Worm (Caenorhabditis elegans) whole organism, L2 larva: ENCODE data around the gene try-11.

Experiments
- F13H6.1 ChIP-seq: sonication (generic microtip); optimal IDR thresholded peaks from 2 replicates; lab custom pipeline; 2016; ENCODE audit warnings: missing genetic modification characterization, missing compliant biosample characterization
- R02D3.7 ChIP-seq: fragments of 150-350 bp; optimal IDR thresholded peaks from 2 replicates; lab custom pipeline; 2014; ENCODE audit warnings: missing biosample characterization, missing genetic modification characterization
- ZK546.5 ChIP-seq: sonication (generic microtip); optimal IDR thresholded peaks from 2 replicates; lab custom pipeline; 2017; ENCODE audit warnings: missing biosample characterization, missing genetic modification characterization
- alr-1 ChIP-seq: fragments of 150-350 bp; optimal IDR thresholded peaks from 2 replicates; lab custom pipeline; 2014; ENCODE audit warnings: missing biosample characterization, missing genetic modification characterization
- aly-2 ChIP-seq: fragments of 150-350 bp; optimal IDR thresholded peaks from 2 replicates; lab custom pipeline; 2014; ENCODE audit warnings: missing biosample characterization, missing genetic modification characterization
- ama-1 ChIP-seq: fragments of 150-350 bp; optimal IDR thresholded peaks from 2 replicates; lab custom pipeline; 2018; ENCODE audit warnings: inconsistent platforms
- blmp-1 ChIP-seq: sonication (generic microtip); optimal IDR thresholded peaks from 2 replicates; lab custom pipeline; 2017; ENCODE audit warnings: missing genetic modification characterization, mild to moderate bottlenecking, missing compliant biosample characterization, antibody characterized with exemption, moderate library complexity; ENCODE audit not compliant: insufficient read depth
- crh-2 ChIP-seq: sonication (generic microtip); optimal IDR thresholded peaks from 2 replicates; lab custom pipeline; 2017; ENCODE audit warnings: missing biosample characterization, missing genetic modification characterization
- dmd-4 ChIP-seq: sonication (generic microtip); optimal IDR thresholded peaks from 2 replicates; lab custom pipeline; 2017; ENCODE audit warnings: missing biosample characterization, missing genetic modification characterization
- egl-27 ChIP-seq: sonication (generic microtip); optimal IDR thresholded peaks from 3 replicates; lab custom pipeline; 2017; ENCODE audit warnings: missing biosample characterization, missing genetic modification reagents, missing genetic modification characterization
- elt-1 ChIP-seq: fragments of 150-350 bp; optimal IDR thresholded peaks from 2 replicates; lab custom pipeline; 2014; ENCODE audit warnings: missing biosample characterization, missing genetic modification characterization
- fos-1 ChIP-seq: fragments of 150-350 bp; optimal IDR thresholded peaks from 2 replicates; lab custom pipeline; 2014; ENCODE audit warnings: missing biosample characterization, missing genetic modification characterization
- lin-13 ChIP-seq: fragments of 150-350 bp; optimal IDR thresholded peaks from 2 replicates; lab custom pipeline; 2014; ENCODE audit warnings: missing biosample characterization, missing genetic modification reagents, missing genetic modification characterization
- mab-5 ChIP-seq: fragments of 150-350 bp; optimal IDR thresholded peaks from 2 replicates; lab custom pipeline; 2014; ENCODE audit warnings: missing biosample characterization, missing genetic modification characterization
- mbf-1 ChIP-seq: sonication (generic microtip); optimal IDR thresholded peaks from 2 replicates; lab custom pipeline; 2017; ENCODE audit warnings: missing biosample characterization, missing genetic modification characterization
- mdl-1 ChIP-seq, 2 experiments: fragments of 150-350 bp in 1 of 2; sonication (generic microtip) in 1 of 2; optimal IDR thresholded peaks; 2 replicates each; lab custom pipeline; 2017; ENCODE audit warnings: missing biosample characterization in 2 of 2, missing genetic modification characterization in 2 of 2
- nhr-11 ChIP-seq: fragments of 150-350 bp; optimal IDR thresholded peaks from 2 replicates; lab custom pipeline; 2014; ENCODE audit warnings: missing biosample characterization, missing genetic modification characterization
- nhr-129 ChIP-seq: fragments of 150-350 bp; optimal IDR thresholded peaks from 2 replicates; lab custom pipeline; 2014; ENCODE audit warnings: missing biosample characterization, missing genetic modification characterization
- nhr-21 ChIP-seq: fragments of 150-350 bp; optimal IDR thresholded peaks from 2 replicates; lab custom pipeline; 2014; ENCODE audit warnings: missing biosample characterization, missing genetic modification characterization
- nhr-23 ChIP-seq: fragments of 150-350 bp; optimal IDR thresholded peaks from 2 replicates; lab custom pipeline; 2014; ENCODE audit warnings: missing biosample characterization, missing genetic modification reagents, missing genetic modification characterization
- nhr-237 ChIP-seq: fragments of 150-350 bp; optimal IDR thresholded peaks from 2 replicates; lab custom pipeline; 2014; ENCODE audit warnings: missing biosample characterization, missing genetic modification characterization
- nhr-25 ChIP-seq: fragments of 150-350 bp; sonication (generic microtip); optimal IDR thresholded peaks from 3 replicates; lab custom pipeline; 2014; ENCODE audit warnings: missing biosample characterization, missing genetic modification characterization
- nhr-6 ChIP-seq: fragments of 150-350 bp; optimal IDR thresholded peaks from 2 replicates; lab custom pipeline; 2014; ENCODE audit warnings: missing biosample characterization, missing genetic modification characterization
- nhr-77 ChIP-seq: fragments of 150-350 bp; optimal IDR thresholded peaks from 2 replicates; lab custom pipeline; 2014; ENCODE audit warnings: missing biosample characterization, missing genetic modification characterization
- skn-1 ChIP-seq: sonication (generic microtip); optimal IDR thresholded peaks from 2 replicates; lab custom pipeline; 2017; ENCODE audit warnings: missing biosample characterization, missing genetic modification characterization
- sma-3 ChIP-seq: sonication (generic microtip); optimal IDR thresholded peaks from 2 replicates; lab custom pipeline; 2016; ENCODE audit warnings: missing genetic modification reagents, missing genetic modification characterization, missing compliant biosample characterization
- sma-9 ChIP-seq, 2 experiments: fragments of 150-350 bp in 1 of 2; sonication (generic microtip) in 1 of 2; optimal IDR thresholded peaks; 2 replicates each; lab custom pipeline; 2014 to 2016; ENCODE audit warnings: missing genetic modification characterization in 2 of 2, mild to moderate bottlenecking in 1 of 2, missing biosample characterization in 1 of 2, missing compliant biosample characterization in 1 of 2, missing genetic modification reagents in 1 of 2, moderate library complexity in 1 of 2
- unc-39 ChIP-seq: fragments of 150-350 bp; optimal IDR thresholded peaks from 2 replicates; lab custom pipeline; 2014; ENCODE audit warnings: missing biosample characterization, missing genetic modification characterization
- zag-1 ChIP-seq: fragments of 150-350 bp; optimal IDR thresholded peaks from 2 replicates; lab custom pipeline; 2014; ENCODE audit warnings: missing biosample characterization, missing genetic modification characterization
- ztf-1 ChIP-seq: fragments of 200-800 bp; sonication (Bioruptor generic); conservative IDR thresholded peaks from 2 replicates; pipeline ENCODE4 v1.3.6; 2022; ENCODE audit warnings: missing genetic modification characterization, missing compliant biosample characterization

Gene try-11

DNA sequence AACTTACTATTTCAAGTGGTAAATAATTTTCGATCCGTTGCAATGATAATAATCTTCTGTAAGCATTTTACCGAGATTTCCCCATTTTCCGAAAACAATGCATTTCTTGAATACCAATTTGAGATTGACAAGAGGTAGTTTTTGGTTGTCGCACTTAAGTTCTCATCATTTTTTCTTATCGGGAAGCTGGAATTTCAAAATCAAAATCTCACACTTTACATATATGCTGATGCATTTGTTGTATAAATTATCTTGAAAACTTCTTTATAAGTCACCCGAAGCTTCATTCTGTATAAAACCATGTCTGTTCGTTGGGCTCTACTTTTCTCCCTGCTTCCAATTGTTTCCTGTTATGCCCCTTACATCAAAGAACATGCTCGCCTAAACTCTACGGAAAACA, at the start of gene try-11:
TSS of gene try-11 (plus strand) at position 301 of the 400 bp plus-strand sequence.
- TF ChIP-seq nhr-25 (tag; lab: Kevin White, UChicago) (no peak), F13H6.1 (no peak), nhr-237 (tag; lab: Kevin White, UChicago) (no peak), mbf-1 (tag; lab: Kevin White, UChicago) (no peak), nhr-129 (tag; lab: Kevin White, UChicago) (no peak), skn-1 (tag; lab: Kevin White, UChicago) (no peak), ZK546.5 (tag; lab: Kevin White, UChicago) (no peak), blmp-1 (no peak), mdl-1 (tag; optimal IDR thresholded peaks at IDR 0.05; lab: Kevin White, UChicago) (no peak), elt-1 (no peak), mab-5 (tag; lab: Kevin White, UChicago) (no peak)
- TF ChIP-seq, all 48 proteins: peak for 0

- TF ChIP-seq sma-3 (GFP tag; lab: Kevin White, UChicago) (no peak), ama-1 (lab: Kevin White, UChicago) (no peak), lin-13 (no peak), egl-27 (tag; lab: Kevin White, UChicago) (no peak), nhr-6 (no peak), ztf-1 (no peak), nhr-25 (tag; lab: Kevin White, UChicago) (no peak), alr-1 (tag; lab: Kevin White, UChicago) (no peak)
Observed at ce11 chrV:7402355-7402754, 49.2 kb upstream of the try-11 start, which contains the start of gene srj-13. Gene srj-13, plus strand, starts transcription at chrV:7402655.

ce11 chrV:7403501-7403900, 48.0 kb upstream of the try-11 start:
- no peak for TF ChIP-seq nhr-11 (tag; lab: Kevin White, UChicago)
- no peak for TF ChIP-seq dmd-4
- no peak for TF ChIP-seq nhr-23 (tag; lab: Kevin White, UChicago)

DNA sequence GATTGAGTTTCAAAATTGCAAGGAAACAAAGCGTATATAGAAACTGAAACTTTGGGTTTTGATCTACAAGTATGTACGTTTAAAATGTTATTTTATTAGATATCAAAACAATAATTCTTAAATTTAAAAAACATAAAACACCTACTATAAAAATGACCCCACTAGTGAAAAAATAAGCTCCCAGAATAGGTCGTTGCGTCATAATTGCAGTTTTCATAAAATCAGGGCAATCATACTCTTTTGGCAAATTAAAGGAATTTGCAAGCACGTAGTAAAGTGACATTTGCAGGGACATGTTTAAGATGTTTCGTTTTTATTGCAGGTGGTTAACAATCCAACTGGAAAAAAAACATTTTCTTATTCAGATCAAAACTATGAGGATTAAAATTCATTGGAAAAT, 43.0 kb upstream of the try-11 start, which contains the start of gene srt-6:
TSS of gene srt-6 (minus strand) at position 295 of the 400 bp plus-strand sequence.
- TF ChIP-seq ZK546.5 (tag; lab: Kevin White, UChicago) (no peak), nhr-129 (tag; lab: Kevin White, UChicago) (no peak)
- TF ChIP-seq, all 48 proteins: peak for 0

ce11 chrV:7409599-7409998, 41.9 kb upstream of the try-11 start, which contains the start of gene R13D7.2:
Gene R13D7.2, plus strand, starts transcription at chrV:7409899.
- TF ChIP-seq unc-39 (tag; lab: Kevin White, UChicago) = no peak
- no peak for TF ChIP-seq aly-2 (tag; lab: Kevin White, UChicago)
- no peak for TF ChIP-seq nhr-77

DNA sequence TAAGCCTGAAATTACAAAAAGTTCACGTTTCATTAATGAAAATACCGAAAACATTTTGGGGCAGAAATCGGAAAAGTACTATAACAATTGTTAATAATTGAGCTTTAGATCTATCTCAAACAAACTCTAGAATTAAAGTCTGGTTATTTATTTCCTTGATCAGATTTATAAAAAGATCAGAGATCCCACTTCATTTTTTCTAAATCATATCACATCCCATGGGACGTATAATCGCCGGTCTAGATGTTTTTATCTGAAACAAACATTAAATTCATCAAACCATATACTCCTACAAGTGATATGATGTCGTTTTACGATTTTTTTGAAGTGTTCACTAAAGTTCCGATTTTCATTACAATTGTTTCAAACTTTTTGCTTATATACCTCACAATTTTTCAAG, 39.8 kb upstream of the try-11 start, which contains the start of gene str-41:
TSS of gene str-41 (plus strand) at position 301 of the 400 bp plus-strand sequence.
- no peak for TF ChIP-seq fos-1 (tag; lab: Kevin White, UChicago)
- no peak for TF ChIP-seq F13H6.1
- TF ChIP-seq crh-2 (tag; lab: Kevin White, UChicago) = no peak
- TF ChIP-seq mbf-1 (tag; lab: Kevin White, UChicago) = no peak
- TF ChIP-seq ztf-1 = no peak

ce11 chrV:7413107-7413774, 38.3 kb upstream of the try-11 start, which contains the start of gene F18E3.11:
Gene F18E3.11, plus strand, starts transcription at chrV:7413482.
- TF ChIP-seq R02D3.7 (tag; lab: Kevin White, UChicago) (no peak), nhr-237 (tag; lab: Kevin White, UChicago) (no peak), sma-9 (GFP tag; optimal IDR thresholded peaks at IDR 0.05; lab: Kevin White, UChicago) (peak; percentile 84), sma-9 (tag; optimal IDR thresholded peaks at IDR 0.05; lab: Kevin White, UChicago) (no peak), nhr-23 (tag; lab: Kevin White, UChicago) (no peak), nhr-25 (tag; lab: Kevin White, UChicago) (peak; percentile 85), nhr-6 (peak; percentile 6), sma-3 (GFP tag; lab: Kevin White, UChicago) (peak; percentile 49), nhr-21 (peak; percentile 80), ama-1 (lab: Kevin White, UChicago) (peak; percentile 89), unc-39 (tag; lab: Kevin White, UChicago) (no peak), ztf-1 (no peak), lin-13 (no peak), blmp-1 (peak; percentile 78), zag-1 (tag; lab: Kevin White, UChicago) (no peak), nhr-129 (tag; lab: Kevin White, UChicago) (peak; percentile 84), crh-2 (tag; lab: Kevin White, UChicago) (peak; percentile 9)
